Worm (Caenorhabditis elegans) whole organism, young adult: ENCODE results near the gene str-248.

Source experiments
- attf-3 ChIP-seq: fragments of 200-800 bp; sonication (Bioruptor generic); conservative IDR thresholded peaks from 2 replicates; pipeline ENCODE4 v1.3.6; 2022; ENCODE audit warnings: missing genetic modification reagents, missing genetic modification characterization, missing compliant biosample characterization
- attf-5 ChIP-seq: fragments of 200-800 bp; sonication (Bioruptor generic); optimal IDR thresholded peaks from 2 replicates; lab custom pipeline; 2018; ENCODE audit warnings: mild to moderate bottlenecking, missing genetic modification characterization, missing compliant biosample characterization
- cebp-1 ChIP-seq, 2 experiments: fragments of 200-800 bp in 1 of 2; sonication (Bioruptor generic) in 1 of 2; sonication (generic microtip) in 1 of 2; IDR thresholded peaks in 1 of 2; optimal IDR thresholded peaks in 1 of 2; 2 replicates each; pipeline versions ENCODE4 v1.3.6 to Lab custom; 2017 to 2022; ENCODE audit warnings: missing compliant biosample characterization in 2 of 2, missing genetic modification characterization in 2 of 2, mild to moderate bottlenecking in 1 of 2, missing genetic modification reagents in 1 of 2, moderate library complexity in 1 of 2
- chd-7 ChIP-seq: sonication (generic microtip); optimal IDR thresholded peaks from 2 replicates; lab custom pipeline; 2016; ENCODE audit warnings: mild to moderate bottlenecking, missing genetic modification characterization, moderate library complexity, missing compliant biosample characterization
- dox-1 ChIP-seq: fragments of 200-800 bp; sonication (Bioruptor generic); IDR thresholded peaks from 2 replicates; pipeline ENCODE4 v1.3.6; 2022; ENCODE audit warnings: missing genetic modification reagents, missing genetic modification characterization, missing compliant biosample characterization
- dpl-1 ChIP-seq: fragments of 150-350 bp; optimal IDR thresholded peaks from 2 replicates; lab custom pipeline; 2014; ENCODE audit warnings: missing biosample characterization, missing genetic modification reagents, missing genetic modification characterization
- efl-1 ChIP-seq: fragments of 150-350 bp; optimal IDR thresholded peaks from 2 replicates; lab custom pipeline; 2014; ENCODE audit warnings: missing biosample characterization, missing genetic modification reagents, missing genetic modification characterization
- egrh-3 ChIP-seq: fragments of 200-800 bp; sonication (Bioruptor generic); IDR thresholded peaks from 2 replicates; pipeline ENCODE4 v1.3.6; 2022; ENCODE audit warnings: missing genetic modification reagents, missing genetic modification characterization, missing compliant biosample characterization
- hmg-1.2 ChIP-seq: fragments of 200-800 bp; sonication (Bioruptor generic); IDR thresholded peaks from 2 replicates; pipeline ENCODE4 v1.3.6; 2022; ENCODE audit warnings: missing genetic modification reagents, missing genetic modification characterization, missing compliant biosample characterization
- lin-35 ChIP-seq, 3 experiments: fragments of 150-350 bp in 2 of 3; sonication (generic microtip) in 1 of 3; optimal IDR thresholded peaks; 2 replicates each; lab custom pipeline; 2014 to 2018; ENCODE audit warnings: missing biosample characterization in 3 of 3, missing genetic modification characterization in 3 of 3, missing genetic modification reagents in 3 of 3
- lin-54 ChIP-seq: fragments of 200-800 bp; sonication (Bioruptor generic); optimal IDR thresholded peaks from 2 replicates; lab custom pipeline; 2018; ENCODE audit warnings: mild to moderate bottlenecking, missing genetic modification characterization, missing compliant biosample characterization
- nfyb-1 ChIP-seq: fragments of 200-800 bp; sonication (Bioruptor generic); IDR thresholded peaks from 2 replicates; pipeline ENCODE4 v1.3.6; 2022; ENCODE audit warnings: missing genetic modification reagents, missing genetic modification characterization, missing compliant biosample characterization
- nhr-90 ChIP-seq: sonication (generic microtip); optimal IDR thresholded peaks from 2 replicates; lab custom pipeline; 2016; ENCODE audit warnings: missing genotype, mild to moderate bottlenecking, missing genetic modification characterization, missing compliant biosample characterization
- snpc-3.4 ChIP-seq: sonication (generic microtip); optimal IDR thresholded peaks from 2 replicates; lab custom pipeline; 2017; ENCODE audit warnings: missing genetic modification characterization, mild to moderate bottlenecking, missing compliant biosample characterization, antibody characterized with exemption, moderate library complexity, missing genotype, missing genetic modification reagents
- tbp1 ChIP-seq: fragments of 200-800 bp; sonication (Bioruptor generic); optimal IDR thresholded peaks from 2 replicates; lab custom pipeline; 2018; ENCODE audit warnings: mild to moderate bottlenecking, missing genetic modification characterization, missing compliant biosample characterization
- zim-3 ChIP-seq: sonication (generic microtip); optimal IDR thresholded peaks from 2 replicates; lab custom pipeline; 2017; ENCODE audit warnings: mild to moderate bottlenecking, missing genetic modification characterization, moderate library complexity, missing compliant biosample characterization

str-248 gene

DNA sequence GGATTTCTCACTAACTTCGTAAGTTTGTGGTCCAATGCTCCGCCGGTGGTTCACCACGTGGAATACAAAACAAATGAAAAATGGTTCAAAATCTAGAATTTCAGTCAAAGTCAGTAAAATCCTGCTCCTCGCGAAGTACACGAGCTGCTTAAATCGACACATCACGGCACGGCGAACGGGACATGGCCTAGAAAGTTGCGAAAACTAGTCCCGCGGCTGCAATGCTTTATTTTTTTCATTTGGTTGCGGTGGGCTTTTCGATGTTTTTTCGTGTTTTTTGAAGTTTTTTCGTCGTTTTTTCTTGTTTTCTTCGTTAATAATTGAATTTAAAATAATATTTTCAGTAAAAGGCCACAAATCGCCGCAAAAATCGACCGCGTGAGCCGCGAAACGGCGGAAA is 43.7 kb downstream of the str-248 start:
- peak; percentile 71 for TF ChIP-seq hmg-1.2
- TF ChIP-seq dox-1 (GFP tag; lab: Robert Waterston, UW): peak; percentile 18; the same call in 1 of the 2 replicates
- TF ChIP-seq, all 124 proteins: peak for 2; not testable (repeated sequence) for 122

DNA sequence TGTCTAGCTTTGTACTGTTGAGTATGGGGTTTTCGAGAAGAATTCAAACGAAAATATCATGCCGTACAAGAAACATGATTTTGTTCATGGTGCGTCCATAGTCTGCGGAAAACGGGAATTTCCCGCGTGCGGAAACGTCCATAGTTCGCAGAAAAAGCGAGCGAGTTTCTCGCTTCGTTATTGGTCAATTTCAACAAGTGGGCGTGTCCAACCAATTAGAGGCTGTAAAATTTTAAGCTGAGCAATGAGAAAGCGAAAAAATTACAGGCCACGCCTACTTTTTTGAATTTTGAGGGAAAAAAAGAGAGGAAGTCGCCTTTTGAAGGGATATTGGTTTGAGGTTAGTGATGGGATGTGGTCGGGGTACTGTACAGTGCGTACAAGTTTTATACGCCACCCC is 48.0 kb downstream of the str-248 start:
- peak; percentile 80 for TF ChIP-seq nfyb-1 (GFP tag; lab: Robert Waterston, UW)

DNA sequence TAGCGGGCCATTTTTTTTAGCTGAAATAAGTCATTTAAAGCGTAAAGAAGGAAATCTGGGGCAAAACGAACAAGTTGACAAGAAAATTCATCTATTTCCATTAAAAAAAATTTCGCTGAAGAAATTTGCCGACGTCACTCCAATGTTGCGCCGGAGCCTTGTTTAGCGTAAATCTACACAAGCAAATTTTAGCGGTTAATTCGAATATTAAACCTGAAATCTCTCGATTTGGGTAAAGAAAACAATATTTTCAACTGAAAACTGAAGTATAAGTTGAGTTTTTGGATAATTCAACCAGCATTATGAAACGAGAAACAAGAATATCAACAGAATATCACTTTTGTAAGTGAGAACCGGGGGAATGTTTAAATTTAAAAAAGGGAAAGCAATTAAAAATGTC is 51.1 kb downstream of the str-248 start, which contains the start of gene F28F8.9:
Gene F28F8.9 (minus strand): TSS at position 288 of the 400 bp plus-strand sequence.
- TF ChIP-seq cebp-1 (GFP tag; IDR thresholded peaks at IDR 0.05; lab: Robert Waterston, UW) (no peak), cebp-1 (tag; optimal IDR thresholded peaks at IDR 0.05; lab: Kevin White, UChicago) (peak; percentile 28), nhr-90 (no peak), attf-3 (GFP tag; lab: Robert Waterston, UW) (peak; percentile 89), lin-54 (GFP tag; lab: Kevin White, UChicago) (peak; percentile 66), attf-5 (peak; percentile 11), efl-1 (GFP tag; lab: Kevin White, UChicago) (peak; percentile 17), lin-35 (GFP tag; optimal IDR thresholded peaks at IDR 0.05; lab: Kevin White, UChicago) (peak in 1 of 3 experiments; percentile 74), tbp1 (no peak), snpc-3.4 (no peak), zim-3 (tag; lab: Kevin White, UChicago) (no peak), chd-7 (no peak), dpl-1 (peak; percentile 48), egrh-3 (no peak), dox-1 (GFP tag; lab: Robert Waterston, UW) (0 out of 2 replicates have a peak, but pooled peaks have one; percentile 12)
